Worm (Caenorhabditis elegans): ENCODE data around the gene srxa-4.
"Not testable (repeated sequence)": the region's sequence is repeated elsewhere in the genome, so short reads cannot be mapped to it uniquely, and the experiment has no call there.

- TF ChIP-seq ama-1 (optimal IDR thresholded peaks at IDR 0.05); pes-1 (GFP tag; IDR thresholded peaks at IDR 0.05); ceh-13 (GFP tag; optimal IDR thresholded peaks at IDR 0.05); B0310.2 (tag; optimal IDR thresholded peaks at IDR 0.05); hmbx-1 (tag; optimal IDR thresholded peaks at IDR 0.05): not testable (repeated sequence)
- TF ChIP-seq tbx-11 (GFP tag; IDR thresholded peaks at IDR 0.05) (peak; percentile 68; the same call in 1 of the 2 replicates), sea-1 (GFP tag; conservative IDR thresholded peaks at IDR 0.05) (peak; percentile 85)
Observed at ce11 chrV:7443480-7443879, 23.2 kb downstream of the srxa-4 start.

All from whole organism, early embryonic.